Fruit fly (Drosophila melanogaster) whole organism, wandering third instar larva: Measurements from ENCODE around the gene LysRS.

Source experiments
- Abd-B ChIP-seq: fragments of >200 bp; optimal IDR thresholded peaks from 2 replicates; lab custom pipeline; 2017; ENCODE audit warnings: missing biosample characterization, missing genetic modification characterization
- CG32264 ChIP-seq: fragments of 200-800 bp; sonication (Bioruptor generic); optimal IDR thresholded peaks from 2 replicates; lab custom pipeline; 2016; ENCODE audit warnings: missing biosample characterization, missing genetic modification characterization
- CG9705 ChIP-seq: fragments of 200-800 bp; sonication (Bioruptor generic); optimal IDR thresholded peaks from 2 replicates; lab custom pipeline; 2018; ENCODE audit warnings: missing biosample characterization, mild to moderate bottlenecking, missing genetic modification characterization
- CrebA ChIP-seq: fragments of 200-800 bp; sonication (Bioruptor generic); optimal IDR thresholded peaks from 2 replicates; lab custom pipeline; 2016; ENCODE audit warnings: missing biosample characterization, mild to moderate bottlenecking, missing genetic modification characterization, borderline replicate concordance
- Dfd ChIP-seq: fragments of >200 bp; optimal IDR thresholded peaks from 2 replicates; lab custom pipeline; 2017; ENCODE audit warnings: missing biosample characterization, missing genetic modification characterization
- Dif ChIP-seq: fragments of 200-275, 200-300 bp; sonication (Bioruptor generic); optimal IDR thresholded peaks from 2 replicates; lab custom pipeline; 2018; ENCODE audit warnings: missing biosample characterization, missing genetic modification characterization; ENCODE audit not compliant: partially characterized antibody
- GATAd ChIP-seq: sonication (Bioruptor generic); optimal IDR thresholded peaks from 2 replicates; lab custom pipeline; 2016; ENCODE audit warnings: missing biosample characterization, missing genetic modification characterization
- HLH106 ChIP-seq: fragments of 200-800 bp; optimal IDR thresholded peaks from 3 replicates; lab custom pipeline; 2019; ENCODE audit warnings: missing biosample characterization, mild to moderate bottlenecking, missing genetic modification characterization, moderate library complexity
- Hnf4 ChIP-seq: fragments of 200-800 bp; sonication (Bioruptor generic); optimal IDR thresholded peaks from 2 replicates; lab custom pipeline; 2016; ENCODE audit warnings: missing biosample characterization, mild to moderate bottlenecking, missing genetic modification characterization
- Hr78 ChIP-seq: fragments of >200 bp; optimal IDR thresholded peaks from 2 replicates; lab custom pipeline; 2017; ENCODE audit warnings: missing biosample characterization, missing genetic modification characterization
- Hr83 ChIP-seq: fragments of 200-300 bp; sonication (Bioruptor generic); optimal IDR thresholded peaks from 2 replicates; lab custom pipeline; 2016; ENCODE audit warnings: missing biosample characterization, mild to moderate bottlenecking, missing genetic modification characterization, moderate library complexity; ENCODE audit not compliant: poor library complexity, severe bottlenecking
- Jra ChIP-seq: sonication (Bioruptor generic); optimal IDR thresholded peaks from 2 replicates; lab custom pipeline; 2016; ENCODE audit warnings: missing biosample characterization, missing genetic modification characterization
- Mio ChIP-seq: sonication (Bioruptor generic); optimal IDR thresholded peaks from 2 replicates; lab custom pipeline; 2016; ENCODE audit warnings: missing biosample characterization, missing genetic modification characterization
- Myc ChIP-seq: fragments of >200 bp; optimal IDR thresholded peaks from 2 replicates; lab custom pipeline; 2017
- N ChIP-seq: fragments of >200 bp; optimal IDR thresholded peaks from 2 replicates; lab custom pipeline; 2018; ENCODE audit warnings: missing biosample characterization, missing external identifiers, missing genetic modification characterization
- OdsH ChIP-seq: fragments of 200-800 bp; sonication (Bioruptor generic); optimal IDR thresholded peaks from 2 replicates; lab custom pipeline; 2016; ENCODE audit warnings: missing biosample characterization, mild to moderate bottlenecking, missing genetic modification characterization
- Rel ChIP-seq, 2 experiments: fragments of 200-800 bp; sonication (Bioruptor generic) in 1 of 2; optimal IDR thresholded peaks; 2 replicates in 1 of 2; 3 replicates in 1 of 2; lab custom pipeline; 2016 to 2019; ENCODE audit warnings: mild to moderate bottlenecking in 2 of 2, missing biosample characterization in 2 of 2, missing genetic modification characterization in 2 of 2, moderate library complexity in 1 of 2
- Sp1 ChIP-seq: fragments of 200-800 bp; sonication (Bioruptor generic); optimal IDR thresholded peaks from 3 replicates; lab custom pipeline; 2019; ENCODE audit warnings: missing biosample characterization, mild to moderate bottlenecking, missing genetic modification characterization, moderate library complexity
- Vsx2 ChIP-seq: fragments of 200-300, 225-300 bp; sonication (Bioruptor generic); optimal IDR thresholded peaks from 2 replicates; lab custom pipeline; 2018; ENCODE audit warnings: missing biosample characterization, missing genetic modification characterization; ENCODE audit not compliant: partially characterized antibody
- br ChIP-seq: fragments of 200-800 bp; sonication (Bioruptor generic); optimal IDR thresholded peaks from 2 replicates; lab custom pipeline; 2016; ENCODE audit warnings: missing biosample characterization, missing genetic modification characterization
- brk ChIP-seq: fragments of 200-800 bp; sonication (Bioruptor generic); optimal IDR thresholded peaks from 2 replicates; lab custom pipeline; 2016; ENCODE audit warnings: missing biosample characterization, mild to moderate bottlenecking, missing genetic modification characterization
- dl ChIP-seq, 2 experiments: fragments of 175-275, 200-275 bp in 1 of 2; fragments of 200-275 bp in 1 of 2; sonication (Bioruptor generic); optimal IDR thresholded peaks; lab custom pipeline; 2018; ENCODE audit warnings: mild to moderate bottlenecking in 2 of 2, missing biosample characterization in 2 of 2, missing genetic modification characterization in 2 of 2, moderate library complexity in 2 of 2; ENCODE audit not compliant: partially characterized antibody in 2 of 2, insufficient read depth in 1 of 2
- dmrt93B ChIP-seq: fragments of 200-800 bp; sonication (Bioruptor generic); optimal IDR thresholded peaks from 2 replicates; lab custom pipeline; 2018; ENCODE audit warnings: missing biosample characterization, mild to moderate bottlenecking, missing genetic modification characterization
- dsf ChIP-seq: sonication (Bioruptor generic); optimal IDR thresholded peaks from 2 replicates; lab custom pipeline; 2016; ENCODE audit warnings: missing biosample characterization, missing genetic modification characterization, borderline replicate concordance
- ey ChIP-seq: fragments of 200-800 bp; sonication (Bioruptor generic); optimal IDR thresholded peaks from 2 replicates; lab custom pipeline; 2016; ENCODE audit warnings: missing biosample characterization, missing genetic modification characterization
- foxo ChIP-seq, 2 experiments: fragments of 200-800 bp; sonication (Bioruptor generic); optimal IDR thresholded peaks; 2 replicates in 1 of 2; 3 replicates in 1 of 2; lab custom pipeline; 2016 to 2017; ENCODE audit warnings: missing biosample characterization in 2 of 2, missing genetic modification characterization in 2 of 2
- fru ChIP-seq: fragments of 200-800 bp; sonication (Bioruptor generic); optimal IDR thresholded peaks from 3 replicates; lab custom pipeline; 2016; ENCODE audit warnings: missing biosample characterization, mild to moderate bottlenecking, missing genetic modification characterization
- h ChIP-seq: fragments of 200-800 bp; sonication (Bioruptor generic); optimal IDR thresholded peaks from 3 replicates; lab custom pipeline; 2016; ENCODE audit warnings: missing biosample characterization, mild to moderate bottlenecking, missing genetic modification characterization
- jim ChIP-seq: fragments of 175-275, 200-325 bp; sonication (Bioruptor generic); optimal IDR thresholded peaks from 2 replicates; lab custom pipeline; 2016; ENCODE audit warnings: missing biosample characterization, mild to moderate bottlenecking, missing genetic modification characterization
- lola ChIP-seq: fragments of >200 bp; optimal IDR thresholded peaks from 2 replicates; lab custom pipeline; 2017; ENCODE audit warnings: missing biosample characterization, missing genetic modification characterization
- pan ChIP-seq: fragments of >200 bp; optimal IDR thresholded peaks from 2 replicates; lab custom pipeline; 2017
- psq ChIP-seq: fragments of 200-800 bp; sonication (Bioruptor generic); optimal IDR thresholded peaks from 3 replicates; lab custom pipeline; 2017; ENCODE audit warnings: missing biosample characterization, mild to moderate bottlenecking, missing genetic modification characterization, moderate library complexity
- rgr ChIP-seq: fragments of 200-800 bp; sonication (Bioruptor generic); optimal IDR thresholded peaks from 3 replicates; lab custom pipeline; 2016; ENCODE audit warnings: missing biosample characterization, mild to moderate bottlenecking, missing genetic modification characterization
- sage ChIP-seq: fragments of 200-800 bp; sonication (Bioruptor generic); optimal IDR thresholded peaks from 2 replicates; lab custom pipeline; 2016; ENCODE audit warnings: missing biosample characterization, mild to moderate bottlenecking, missing genetic modification characterization
- sv ChIP-seq: fragments of 200-800 bp; sonication (Bioruptor generic); optimal IDR thresholded peaks from 3 replicates; lab custom pipeline; 2016; ENCODE audit warnings: missing biosample characterization, missing genetic modification characterization
- tai ChIP-seq: sonication (Bioruptor generic); optimal IDR thresholded peaks from 2 replicates; lab custom pipeline; 2016; ENCODE audit warnings: missing biosample characterization, missing genetic modification characterization
- usp ChIP-seq: fragments of >200 bp; optimal IDR thresholded peaks from 2 replicates; lab custom pipeline; 2017; ENCODE audit warnings: missing biosample characterization, missing genetic modification characterization
- woc ChIP-seq: sonication (Bioruptor generic); optimal IDR thresholded peaks from 2 replicates; lab custom pipeline; 2016; ENCODE audit warnings: missing biosample characterization, mild to moderate bottlenecking, missing genetic modification characterization

Gene LysRS

DNA sequence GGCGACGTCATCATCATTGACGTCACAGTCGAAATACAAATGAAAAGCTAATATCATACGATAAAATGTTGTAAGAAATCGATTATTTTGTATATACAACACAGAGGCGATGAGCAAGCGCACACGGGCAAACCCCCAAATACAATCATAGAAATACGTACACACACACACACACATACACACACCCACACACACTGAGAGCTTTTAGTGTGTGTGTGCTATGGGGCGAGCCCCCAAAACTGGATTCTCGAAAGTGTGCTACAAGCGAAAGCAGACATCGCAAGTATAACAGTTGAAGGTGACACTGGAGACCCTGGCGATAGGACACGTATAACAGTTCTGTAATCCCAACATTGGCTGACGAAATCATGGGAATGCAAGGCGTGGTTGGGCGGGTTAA is 26.8 kb downstream of the LysRS start:
- TF ChIP-seq sage (no peak), Dfd (GFP tag; lab: Kevin White, UChicago) (no peak), foxo (GFP tag; optimal IDR thresholded peaks at IDR 0.05; lab: Kevin White, UChicago) (peak in 1 of 2 experiments; percentile 9), Rel (GFP tag; optimal IDR thresholded peaks at IDR 0.05; lab: Kevin White, UChicago) (no peak), Rel (tag; optimal IDR thresholded peaks at IDR 0.05; lab: Kevin White, UChicago) (peak; percentile 27), woc (GFP tag; lab: Kevin White, UChicago) (peak; percentile 28), psq (GFP tag; lab: Kevin White, UChicago) (peak; percentile 3), lola (GFP tag; lab: Kevin White, UChicago) (no peak), Hr83 (GFP tag; lab: Kevin White, UChicago) (peak; percentile 1)

DNA sequence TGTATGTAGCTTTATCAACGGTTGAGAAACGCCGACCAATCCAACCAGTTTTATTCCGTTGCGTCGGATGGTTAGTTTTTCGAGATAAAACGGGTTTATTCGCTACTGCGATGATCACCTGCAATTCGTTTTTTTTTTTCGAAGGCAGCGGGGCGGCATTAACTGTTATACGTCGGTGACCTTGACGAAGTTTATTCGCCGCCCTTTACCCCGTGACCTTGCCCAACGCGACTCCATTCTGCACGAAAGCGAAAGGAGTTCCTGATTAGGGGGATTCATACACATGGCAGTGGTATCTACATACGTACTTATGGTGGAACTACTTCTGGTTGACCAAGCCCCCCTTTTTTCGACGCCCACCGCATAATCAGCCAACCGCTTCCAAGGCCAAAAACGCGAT is 28.1 kb downstream of the LysRS start:
- TF ChIP-seq sage (no peak), tai (GFP tag; lab: Kevin White, UChicago) (no peak), usp (GFP tag; lab: Kevin White, UChicago) (no peak), HLH106 (tag; lab: Kevin White, UChicago) (no peak), Hnf4 (GFP tag; lab: Kevin White, UChicago) (no peak), OdsH (GFP tag; lab: Kevin White, UChicago) (no peak), lola (GFP tag; lab: Kevin White, UChicago) (no peak), Hr83 (GFP tag; lab: Kevin White, UChicago) (no peak), woc (GFP tag; lab: Kevin White, UChicago) (no peak), dsf (GFP tag; lab: Kevin White, UChicago) (no peak), Dif (GFP tag; lab: Kevin White, UChicago) (no peak), dmrt93B (no peak), Myc (lab: Kevin White, UChicago) (no peak), brk (GFP tag; lab: Kevin White, UChicago) (no peak)

- TF ChIP-seq Jra (GFP tag; lab: Kevin White, UChicago) (peak; percentile 71), Dif (GFP tag; lab: Kevin White, UChicago) (peak; percentile 9), Dfd (GFP tag; lab: Kevin White, UChicago) (no peak), Hnf4 (GFP tag; lab: Kevin White, UChicago) (peak; percentile 80), dl (GFP tag; optimal IDR thresholded peaks at IDR 0.05; lab: Kevin White, UChicago; ENCODE audit: insufficient read depth in 1 of 2, partially characterized antibody in 2 of 2) (no peak), Mio (GFP tag; lab: Kevin White, UChicago) (no peak), Rel (GFP tag; optimal IDR thresholded peaks at IDR 0.05; lab: Kevin White, UChicago) (no peak), Rel (tag; optimal IDR thresholded peaks at IDR 0.05; lab: Kevin White, UChicago) (no peak), lola (GFP tag; lab: Kevin White, UChicago) (no peak), Hr78 (GFP tag; lab: Kevin White, UChicago) (no peak), pan (no peak), psq (GFP tag; lab: Kevin White, UChicago) (no peak), CG32264 (peak; percentile 32), CG9705 (GFP tag; lab: Kevin White, UChicago) (peak; percentile 73), usp (GFP tag; lab: Kevin White, UChicago) (no peak), dsf (GFP tag; lab: Kevin White, UChicago) (peak; percentile 23), Vsx2 (GFP tag; lab: Kevin White, UChicago) (no peak), Myc (lab: Kevin White, UChicago) (peak; percentile 31), N (GFP tag; lab: Kevin White, UChicago) (no peak), tai (GFP tag; lab: Kevin White, UChicago) (peak; percentile 80), Hr83 (GFP tag; lab: Kevin White, UChicago) (peak; percentile 92), ey (GFP tag; lab: Kevin White, UChicago) (peak; percentile 78), Abd-B (GFP tag; lab: Kevin White, UChicago) (no peak), GATAd (no peak), rgr (GFP tag; lab: Kevin White, UChicago) (peak; percentile 60), HLH106 (tag; lab: Kevin White, UChicago) (peak; percentile 72), h (GFP tag; lab: Kevin White, UChicago) (peak; percentile 69), brk (GFP tag; lab: Kevin White, UChicago) (no peak), woc (GFP tag; lab: Kevin White, UChicago) (peak; percentile 27), jim (GFP tag; lab: Kevin White, UChicago) (peak; percentile 34), dmrt93B (peak; percentile 48), foxo (GFP tag; optimal IDR thresholded peaks at IDR 0.05; lab: Kevin White, UChicago) (peak in 1 of 2 experiments; percentile 88), sage (peak; percentile 67), fru (GFP tag; lab: Kevin White, UChicago) (peak; percentile 83), Sp1 (GFP tag; lab: Kevin White, UChicago) (peak; percentile 69), CrebA (GFP tag; lab: Kevin White, UChicago) (peak; percentile 40), OdsH (GFP tag; lab: Kevin White, UChicago) (peak; percentile 23), br (GFP tag; lab: Kevin White, UChicago) (peak; percentile 62), sv (GFP tag; lab: Kevin White, UChicago) (peak; percentile 83)
These were observed 28.7 kb downstream of the LysRS start, which contains the start of gene LPCAT for dm6 chrX:9579918-9580521. TSS of gene LPCAT (minus strand) at chrX:9579987.
